Fruit fly (Drosophila melanogaster) whole organism, prepupa: ENCODE data around the gene TotB.

ENCODE experiments used
- CG6792 ChIP-seq: fragments of 200-800 bp; sonication (Bioruptor generic); optimal IDR thresholded peaks from 3 replicates; lab custom pipeline; 2016; ENCODE audit warnings: missing biosample characterization, missing genetic modification characterization
- Sox15 ChIP-seq: fragments of 200-800 bp; sonication (Bioruptor generic); optimal IDR thresholded peaks from 3 replicates; lab custom pipeline; 2016; ENCODE audit warnings: missing biosample characterization, missing genetic modification characterization

DNA sequence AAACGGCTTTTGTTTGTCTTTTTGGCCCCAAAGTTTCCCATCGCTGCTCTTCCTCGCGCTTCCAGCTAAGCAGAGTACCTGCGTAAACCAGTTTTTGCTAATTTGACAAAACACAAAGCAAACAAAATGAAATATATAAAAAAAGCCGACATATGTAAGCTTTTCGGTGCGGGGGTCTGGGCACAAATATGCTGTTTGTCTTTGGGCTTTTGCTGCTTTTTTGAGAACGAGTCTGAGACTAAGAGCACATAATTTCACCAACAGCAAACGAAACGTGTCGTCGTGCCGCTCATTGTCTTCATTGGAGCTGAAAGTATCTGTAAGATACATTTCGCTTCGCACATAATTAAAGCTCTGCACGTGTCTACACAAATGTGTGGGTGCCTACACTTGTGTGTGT is 42.1 kb downstream of the TotB start:
- TF ChIP-seq Sox15 (GFP tag; lab: Kevin White, UChicago) (no peak), CG6792 (GFP tag; lab: Kevin White, UChicago) (no peak)
